Worm (Caenorhabditis elegans) whole organism, young adult: Measurements from ENCODE around the gene F52D2.5.
"Not testable (repeated sequence)": the region's sequence is repeated elsewhere in the genome, so short reads cannot be mapped to it uniquely, and the experiment has no call there.

Source experiments
- B0261.1 ChIP-seq: sonication (generic microtip); optimal IDR thresholded peaks from 2 replicates; lab custom pipeline; 2016; ENCODE audit warnings: mild to moderate bottlenecking, missing genetic modification characterization, moderate library complexity, missing compliant biosample characterization
- D2030.7 ChIP-seq: fragments of 200-800 bp; sonication (Bioruptor generic); IDR thresholded peaks from 2 replicates; pipeline ENCODE4 v1.3.6; 2022; ENCODE audit warnings: missing genetic modification reagents, missing genetic modification characterization, missing compliant biosample characterization
- F37B4.10 ChIP-seq: fragments of 200-800 bp; sonication (Bioruptor generic); IDR thresholded peaks from 2 replicates; pipeline ENCODE4 v1.3.6; 2022; ENCODE audit warnings: missing genetic modification characterization, missing compliant biosample characterization
- F39B2.1 ChIP-seq: fragments of 200-800 bp; sonication (Bioruptor generic); IDR thresholded peaks from 2 replicates; pipeline ENCODE4 v1.3.6; 2022; ENCODE audit warnings: missing genetic modification reagents, missing genetic modification characterization, missing compliant biosample characterization
- F49E8.2 ChIP-seq: sonication (generic microtip); optimal IDR thresholded peaks from 3 replicates; lab custom pipeline; 2017; ENCODE audit warnings: missing genetic modification characterization, mild to moderate bottlenecking, missing compliant biosample characterization, antibody characterized with exemption, moderate library complexity; ENCODE audit not compliant: insufficient read depth
- K11D2.4 ChIP-seq: fragments of 200-800 bp; sonication (Bioruptor generic); IDR thresholded peaks from 2 replicates; pipeline ENCODE4 v1.3.6; 2022; ENCODE audit warnings: missing genetic modification reagents, missing genetic modification characterization, missing compliant biosample characterization
- T26A5.8 ChIP-seq: sonication (generic microtip); optimal IDR thresholded peaks from 2 replicates; lab custom pipeline; 2016; ENCODE audit warnings: missing genetic modification characterization, missing compliant biosample characterization
- Y53G8AR.9 ChIP-seq: fragments of 200-800 bp; sonication (Bioruptor generic); conservative IDR thresholded peaks from 2 replicates; pipeline ENCODE4 v1.3.6; 2022; ENCODE audit warnings: missing genetic modification reagents, missing genetic modification characterization, missing compliant biosample characterization
- attf-3 ChIP-seq: fragments of 200-800 bp; sonication (Bioruptor generic); conservative IDR thresholded peaks from 2 replicates; pipeline ENCODE4 v1.3.6; 2022; ENCODE audit warnings: missing genetic modification reagents, missing genetic modification characterization, missing compliant biosample characterization
- bed-2 ChIP-seq: fragments of 200-800 bp; sonication (Bioruptor generic); IDR thresholded peaks from 2 replicates; pipeline ENCODE4 v1.3.6; 2022; ENCODE audit warnings: missing genetic modification reagents, missing genetic modification characterization, missing compliant biosample characterization
- ceh-40 ChIP-seq: fragments of 200-800 bp; sonication (Bioruptor generic); IDR thresholded peaks from 2 replicates; pipeline ENCODE4 v1.3.6; 2022; ENCODE audit warnings: missing genetic modification characterization, missing compliant biosample characterization
- chd-7 ChIP-seq: sonication (generic microtip); optimal IDR thresholded peaks from 2 replicates; lab custom pipeline; 2016; ENCODE audit warnings: mild to moderate bottlenecking, missing genetic modification characterization, moderate library complexity, missing compliant biosample characterization
- die-1 ChIP-seq: sonication (generic microtip); optimal IDR thresholded peaks from 2 replicates; lab custom pipeline; 2016; ENCODE audit warnings: missing genotype, mild to moderate bottlenecking, missing genetic modification characterization, missing compliant biosample characterization
- dox-1 ChIP-seq: fragments of 200-800 bp; sonication (Bioruptor generic); IDR thresholded peaks from 2 replicates; pipeline ENCODE4 v1.3.6; 2022; ENCODE audit warnings: missing genetic modification reagents, missing genetic modification characterization, missing compliant biosample characterization
- efl-1 ChIP-seq: fragments of 150-350 bp; optimal IDR thresholded peaks from 2 replicates; lab custom pipeline; 2014; ENCODE audit warnings: missing biosample characterization, missing genetic modification reagents, missing genetic modification characterization
- egl-18 ChIP-seq: fragments of 200-800 bp; sonication (Bioruptor generic); IDR thresholded peaks from 2 replicates; pipeline ENCODE4 v1.3.6; 2022; ENCODE audit warnings: missing genetic modification reagents, missing genetic modification characterization, missing compliant biosample characterization
- ekl-4 ChIP-seq: fragments of 200-800 bp; sonication (Bioruptor generic); IDR thresholded peaks from 2 replicates; pipeline ENCODE4 v1.3.6; 2022; ENCODE audit warnings: missing genetic modification reagents, missing genetic modification characterization, missing compliant biosample characterization
- gei-17 ChIP-seq: fragments of 200-800 bp; sonication (Bioruptor generic); optimal IDR thresholded peaks from 2 replicates; lab custom pipeline; 2018; ENCODE audit warnings: mild to moderate bottlenecking, missing genetic modification characterization, missing compliant biosample characterization
- him-1 ChIP-seq: sonication (generic microtip); optimal IDR thresholded peaks from 2 replicates; lab custom pipeline; 2016; ENCODE audit warnings: missing genotype, missing genetic modification reagents, missing genetic modification characterization, missing compliant biosample characterization
- hmg-1.2 ChIP-seq: fragments of 200-800 bp; sonication (Bioruptor generic); IDR thresholded peaks from 2 replicates; pipeline ENCODE4 v1.3.6; 2022; ENCODE audit warnings: missing genetic modification reagents, missing genetic modification characterization, missing compliant biosample characterization
- lag-1 ChIP-seq: fragments of 200-800 bp; sonication (Bioruptor generic); IDR thresholded peaks from 2 replicates; pipeline ENCODE4 v1.3.6; 2022; ENCODE audit warnings: missing genetic modification reagents, missing genetic modification characterization, missing compliant biosample characterization
- lir-1 ChIP-seq: fragments of 200-800 bp; sonication (Bioruptor generic); conservative IDR thresholded peaks from 2 replicates; pipeline ENCODE4 v1.3.6; 2022; ENCODE audit warnings: missing genetic modification reagents, missing genetic modification characterization, missing compliant biosample characterization
- madf-6 ChIP-seq: fragments of 200-800 bp; sonication (Bioruptor generic); IDR thresholded peaks from 2 replicates; pipeline ENCODE4 v1.3.6; 2022; ENCODE audit warnings: missing genetic modification reagents, missing genetic modification characterization, missing compliant biosample characterization
- mes-4 ChIP-seq: sonication (generic microtip); optimal IDR thresholded peaks from 2 replicates; lab custom pipeline; 2016; ENCODE audit warnings: missing genotype, missing genetic modification characterization, missing compliant biosample characterization
- rpc-1 ChIP-seq, 2 experiments: fragments of 150-350 bp in 1 of 2; sonication (generic microtip) in 1 of 2; optimal IDR thresholded peaks; 2 replicates each; lab custom pipeline; 2014 to 2018; ENCODE audit warnings: missing biosample characterization in 1 of 2, missing genetic modification characterization in 1 of 2, missing genetic modification reagents in 1 of 2, missing genotype in 1 of 2
- sdz-38 ChIP-seq: sonication (generic microtip); optimal IDR thresholded peaks from 2 replicates; lab custom pipeline; 2016; ENCODE audit warnings: missing genotype, missing genetic modification characterization, missing compliant biosample characterization
- snpc-1.3 ChIP-seq: sonication (generic microtip); optimal IDR thresholded peaks from 2 replicates; lab custom pipeline; 2017; ENCODE audit warnings: missing genetic modification characterization, mild to moderate bottlenecking, missing compliant biosample characterization, antibody characterized with exemption, moderate library complexity, missing genotype, missing genetic modification reagents; ENCODE audit not compliant: insufficient read depth
- snpc-4 ChIP-seq, 5 experiments: fragments of 150-350 bp in 1 of 5; sonication (generic microtip) in 4 of 5; optimal IDR thresholded peaks; 2 replicates each; lab custom pipeline; 2014 to 2018; ENCODE audit warnings: missing genetic modification characterization in 5 of 5, missing biosample characterization in 3 of 5, antibody characterized with exemption in 2 of 5, mild to moderate bottlenecking in 2 of 5, missing compliant biosample characterization in 2 of 5, missing genotype in 2 of 5, moderate library complexity in 2 of 5, missing genetic modification reagents in 1 of 5
- sptf-2 ChIP-seq: fragments of 200-800 bp; sonication (Bioruptor generic); optimal IDR thresholded peaks from 2 replicates; lab custom pipeline; 2018; ENCODE audit warnings: mild to moderate bottlenecking, missing genetic modification characterization, missing compliant biosample characterization
- tbp1 ChIP-seq: fragments of 200-800 bp; sonication (Bioruptor generic); optimal IDR thresholded peaks from 2 replicates; lab custom pipeline; 2018; ENCODE audit warnings: mild to moderate bottlenecking, missing genetic modification characterization, missing compliant biosample characterization
- xnd-1 ChIP-seq: sonication (generic microtip); optimal IDR thresholded peaks from 2 replicates; lab custom pipeline; 2016; ENCODE audit warnings: missing genotype, missing genetic modification reagents, missing genetic modification characterization, missing compliant biosample characterization
- ztf-22 ChIP-seq: fragments of 200-800 bp; sonication (Bioruptor generic); optimal IDR thresholded peaks from 2 replicates; lab custom pipeline; 2018; ENCODE audit warnings: mild to moderate bottlenecking, missing genetic modification characterization, moderate library complexity, missing compliant biosample characterization
- ztf-6 ChIP-seq: fragments of 200-800 bp; sonication (Bioruptor generic); IDR thresholded peaks from 2 replicates; pipeline ENCODE4 v1.3.6; 2022; ENCODE audit warnings: missing genetic modification reagents, missing genetic modification characterization, missing compliant biosample characterization

Gene F52D2.5

ce11 chrX:1994141-1994540 is 19.5 kb upstream of the F52D2.5 start:
- not testable (repeated sequence) for TF ChIP-seq rpc-1 (optimal IDR thresholded peaks at IDR 0.05; lab: Kevin White, UChicago)
- peak; percentile 52 for TF ChIP-seq rpc-1 (tag; optimal IDR thresholded peaks at IDR 0.05; lab: Kevin White, UChicago)
- peak; percentile 54 for TF ChIP-seq tbp1 (GFP tag; lab: Kevin White, UChicago)
- TF ChIP-seq, all 124 proteins: peak for 2; not testable (repeated sequence) for 122

- TF ChIP-seq sdz-38 (tag; lab: Kevin White, UChicago): no peak
- TF ChIP-seq ztf-6 (GFP tag; lab: Robert Waterston, UW): no peak
- TF ChIP-seq F39B2.1: no peak
- TF ChIP-seq ztf-22 (GFP tag; lab: Kevin White, UChicago): no peak
- TF ChIP-seq xnd-1 (tag; lab: Kevin White, UChicago): no peak
- no peak for TF ChIP-seq ekl-4 (GFP tag; lab: Robert Waterston, UW)
- TF ChIP-seq F37B4.10 (GFP tag; lab: Robert Waterston, UW): no peak
- TF ChIP-seq Y53G8AR.9 (GFP tag; lab: Robert Waterston, UW): no peak
- no peak for TF ChIP-seq die-1 (tag; lab: Kevin White, UChicago)
- TF ChIP-seq lir-1 (GFP tag; lab: Robert Waterston, UW): no peak
- TF ChIP-seq ceh-40 (GFP tag; lab: Robert Waterston, UW): no peak
- TF ChIP-seq mes-4 (tag; lab: Kevin White, UChicago): no peak
- no peak for TF ChIP-seq snpc-1.3 (tag; lab: Kevin White, UChicago)
- no peak for TF ChIP-seq K11D2.4 (GFP tag; lab: Robert Waterston, UW)
Observed at ce11 chrX:1990434-1990833, 15.8 kb upstream of the F52D2.5 start, which contains the start of gene Y40A1A.2. Gene Y40A1A.2 (plus strand): TSS chrX:1990734.

ce11 chrX:1989576-1989975 is 15.0 kb upstream of the F52D2.5 start, which contains the start of gene meg-3:
Gene meg-3 (minus strand): TSS chrX:1989607.
- peak; percentile 58 for TF ChIP-seq gei-17 (GFP tag; lab: Kevin White, UChicago)
- peak; percentile 79 for TF ChIP-seq hmg-1.2 (GFP tag; lab: Robert Waterston, UW)
- peak; percentile 2 for TF ChIP-seq efl-1 (GFP tag; lab: Kevin White, UChicago)
- TF ChIP-seq dox-1 (GFP tag; lab: Robert Waterston, UW): peak; percentile 48; the same call in 1 of the 2 replicates
- 0 out of 2 replicates have a peak, but pooled peaks have one; percentile 17 for TF ChIP-seq D2030.7 (GFP tag; lab: Robert Waterston, UW)
- no peak for TF ChIP-seq him-1 (tag; lab: Kevin White, UChicago)

- no peak for TF ChIP-seq sptf-2 (GFP tag; lab: Kevin White, UChicago)
- no peak for TF ChIP-seq T26A5.8
- no peak for TF ChIP-seq bed-2
- no peak for TF ChIP-seq B0261.1 (tag; lab: Kevin White, UChicago)
- TF ChIP-seq lag-1 (GFP tag; lab: Robert Waterston, UW): no peak
- TF ChIP-seq madf-6: no peak
- no peak for TF ChIP-seq F49E8.2 (tag; lab: Kevin White, UChicago)
- TF ChIP-seq egl-18 (GFP tag; lab: Robert Waterston, UW): no peak
- TF ChIP-seq chd-7 (tag; lab: Kevin White, UChicago): no peak
- TF ChIP-seq snpc-4 (GFP tag; optimal IDR thresholded peaks at IDR 0.05; lab: Kevin White, UChicago): no peak
- TF ChIP-seq snpc-4 (tag; optimal IDR thresholded peaks at IDR 0.05; lab: Kevin White, UChicago): no peak
- no peak for TF ChIP-seq attf-3 (GFP tag; lab: Robert Waterston, UW)
- no peak for TF ChIP-seq ztf-22 (GFP tag; lab: Kevin White, UChicago)
Observed at ce11 chrX:1984831-1985230, 10.2 kb upstream of the F52D2.5 start.
